Worm (Caenorhabditis elegans) whole organism, L1 larva: ENCODE measurements around the gene Y37D8A.4.

Experiments used
- F16B12.6 ChIP-seq: fragments of 150-350 bp; optimal IDR thresholded peaks from 2 replicates; lab custom pipeline; 2014; ENCODE audit warnings: missing biosample characterization, missing genetic modification characterization
- aly-2 ChIP-seq: fragments of 150-350 bp; optimal IDR thresholded peaks from 2 replicates; lab custom pipeline; 2014; ENCODE audit warnings: missing biosample characterization, missing genetic modification characterization
- blmp-1 ChIP-seq: fragments of 150-350 bp; optimal IDR thresholded peaks from 2 replicates; lab custom pipeline; 2014; ENCODE audit warnings: missing biosample characterization, missing genetic modification characterization
- ceh-63 ChIP-seq: fragments of 200-800 bp; sonication (Bioruptor generic); optimal IDR thresholded peaks from 2 replicates; lab custom pipeline; 2018; ENCODE audit warnings: mild to moderate bottlenecking, missing genetic modification characterization, missing compliant biosample characterization
- ceh-82 ChIP-seq, 3 experiments: fragments of 150-350 bp in 1 of 3; sonication (generic microtip) in 2 of 3; optimal IDR thresholded peaks; 2 replicates each; lab custom pipeline; 2014 to 2017; ENCODE audit warnings: missing biosample characterization in 3 of 3, missing genetic modification characterization in 3 of 3
- ceh-90 ChIP-seq: sonication (generic microtip); optimal IDR thresholded peaks from 2 replicates; lab custom pipeline; 2016; ENCODE audit warnings: missing genetic modification characterization, missing compliant biosample characterization
- dpl-1 ChIP-seq, 3 experiments: fragments of 150-350 bp in 2 of 3; sonication (generic microtip) in 1 of 3; optimal IDR thresholded peaks; 2 replicates each; lab custom pipeline; 2014 to 2017; ENCODE audit warnings: missing biosample characterization in 3 of 3, missing genetic modification characterization in 3 of 3, missing genetic modification reagents in 3 of 3
- dsc-1 ChIP-seq: sonication (generic microtip); optimal IDR thresholded peaks from 2 replicates; lab custom pipeline; 2016; ENCODE audit warnings: mild to moderate bottlenecking, missing genetic modification characterization, missing compliant biosample characterization
- efl-1 ChIP-seq, 4 experiments: fragments of 150-350 bp; optimal IDR thresholded peaks in 3 of 4; peaks in 1 of 4; 1 replicate in 1 of 4; 2 replicates in 3 of 4; lab custom pipeline; 2014; ENCODE audit warnings: missing biosample characterization in 2 of 4, missing genetic modification characterization in 2 of 4, missing genetic modification reagents in 2 of 4
- efl-3 ChIP-seq: fragments of 200-800 bp; sonication (Bioruptor generic); optimal IDR thresholded peaks from 2 replicates; lab custom pipeline; 2018; ENCODE audit warnings: mild to moderate bottlenecking, missing genetic modification characterization, missing compliant biosample characterization
- egl-13 ChIP-seq: sonication (generic microtip); optimal IDR thresholded peaks from 2 replicates; lab custom pipeline; 2016; ENCODE audit warnings: missing genotype, missing genetic modification reagents, missing genetic modification characterization, missing compliant biosample characterization
- egl-27 ChIP-seq, 2 experiments: fragments of 150-350 bp in 1 of 2; sonication (generic microtip); optimal IDR thresholded peaks; 3 replicates each; lab custom pipeline; 2017 to 2018; ENCODE audit warnings: missing biosample characterization in 2 of 2, missing genetic modification characterization in 2 of 2, missing genetic modification reagents in 2 of 2
- fkh-10 ChIP-seq: sonication (generic microtip); optimal IDR thresholded peaks from 2 replicates; lab custom pipeline; 2017; ENCODE audit warnings: missing biosample characterization, missing genetic modification reagents, missing genetic modification characterization
- fos-1 ChIP-seq: fragments of 150-350 bp; optimal IDR thresholded peaks from 2 replicates; lab custom pipeline; 2014; ENCODE audit warnings: missing biosample characterization, missing genetic modification characterization
- hlh-4 ChIP-seq: sonication (generic microtip); optimal IDR thresholded peaks from 2 replicates; lab custom pipeline; 2016; ENCODE audit warnings: mild to moderate bottlenecking, missing genetic modification characterization, missing compliant biosample characterization
- hpl-2 ChIP-seq: fragments of 150-350 bp; optimal IDR thresholded peaks from 2 replicates; lab custom pipeline; 2014; ENCODE audit warnings: missing biosample characterization, missing genetic modification reagents, missing genetic modification characterization
- isw-1 ChIP-seq: fragments of 200-800 bp; sonication (Bioruptor generic); IDR thresholded peaks from 2 replicates; pipeline ENCODE4 v1.3.6; 2022; ENCODE audit warnings: missing genetic modification characterization, missing compliant biosample characterization
- lin-15B ChIP-seq: fragments of 150-350 bp; sonication (generic microtip); optimal IDR thresholded peaks from 3 replicates; lab custom pipeline; 2014; ENCODE audit warnings: missing biosample characterization, missing genetic modification characterization
- lin-35 ChIP-seq, 2 experiments: fragments of 150-350 bp; optimal IDR thresholded peaks; 2 replicates each; lab custom pipeline; 2014; ENCODE audit warnings: missing biosample characterization in 2 of 2, missing genetic modification characterization in 2 of 2, missing genetic modification reagents in 2 of 2
- lin-39 ChIP-seq: fragments of 150-350 bp; optimal IDR thresholded peaks from 2 replicates; lab custom pipeline; 2014; ENCODE audit warnings: missing biosample characterization, missing genetic modification reagents, missing genetic modification characterization
- lir-3 ChIP-seq: sonication (generic microtip); optimal IDR thresholded peaks from 2 replicates; lab custom pipeline; 2016; ENCODE audit warnings: mild to moderate bottlenecking, missing genetic modification characterization, moderate library complexity, missing compliant biosample characterization; ENCODE audit not compliant: poor library complexity
- lsy-2 ChIP-seq, 2 experiments: fragments of 150-350 bp; optimal IDR thresholded peaks; 2 replicates each; lab custom pipeline; 2014; ENCODE audit warnings: missing biosample characterization in 2 of 2, missing genetic modification characterization in 2 of 2
- nhr-12 ChIP-seq: sonication (generic microtip); optimal IDR thresholded peaks from 2 replicates; lab custom pipeline; 2017; ENCODE audit warnings: missing biosample characterization, missing genetic modification characterization
- nhr-47 ChIP-seq: sonication (generic microtip); optimal IDR thresholded peaks from 2 replicates; lab custom pipeline; 2016; ENCODE audit warnings: mild to moderate bottlenecking, missing genetic modification characterization, moderate library complexity, missing compliant biosample characterization
- nhr-71 ChIP-seq: sonication (generic microtip); optimal IDR thresholded peaks from 2 replicates; lab custom pipeline; 2016; ENCODE audit warnings: mild to moderate bottlenecking, missing genetic modification characterization, moderate library complexity, missing compliant biosample characterization
- nhr-77 ChIP-seq: fragments of 150-350 bp; optimal IDR thresholded peaks from 2 replicates; lab custom pipeline; 2014; ENCODE audit warnings: missing biosample characterization, missing genetic modification characterization
- nhr-90 ChIP-seq: sonication (generic microtip); optimal IDR thresholded peaks from 2 replicates; lab custom pipeline; 2016; ENCODE audit warnings: mild to moderate bottlenecking, missing genetic modification characterization, missing compliant biosample characterization; ENCODE audit not compliant: poor library complexity
- pag-3 ChIP-seq: sonication (generic microtip); optimal IDR thresholded peaks from 2 replicates; lab custom pipeline; 2017; ENCODE audit warnings: missing genetic modification characterization, mild to moderate bottlenecking, missing compliant biosample characterization, antibody characterized with exemption, borderline replicate concordance; ENCODE audit not compliant: insufficient read depth
- pax-3 ChIP-seq: fragments of 200-800 bp; sonication (Bioruptor generic); optimal IDR thresholded peaks from 2 replicates; lab custom pipeline; 2018; ENCODE audit warnings: mild to moderate bottlenecking, missing genetic modification characterization, moderate library complexity, missing compliant biosample characterization
- rnt-1 ChIP-seq: sonication (generic microtip); optimal IDR thresholded peaks from 2 replicates; lab custom pipeline; 2016; ENCODE audit warnings: mild to moderate bottlenecking, missing genetic modification characterization, moderate library complexity, missing compliant biosample characterization
- skn-1 ChIP-seq: fragments of 150-350 bp; optimal IDR thresholded peaks from 2 replicates; lab custom pipeline; 2014; ENCODE audit warnings: missing biosample characterization, missing genetic modification characterization
- snpc-4 ChIP-seq: fragments of 150-350 bp; optimal IDR thresholded peaks from 2 replicates; lab custom pipeline; 2014; ENCODE audit warnings: missing biosample characterization, missing genetic modification characterization
- snu-23 ChIP-seq: sonication (generic microtip); optimal IDR thresholded peaks from 2 replicates; lab custom pipeline; 2016; ENCODE audit warnings: missing genetic modification characterization, missing compliant biosample characterization
- sptf-1 ChIP-seq: fragments of 150-350 bp; optimal IDR thresholded peaks from 2 replicates; lab custom pipeline; 2014; ENCODE audit warnings: missing biosample characterization, missing genetic modification characterization
- sup-37 ChIP-seq: fragments of 200-800 bp; sonication (Bioruptor generic); optimal IDR thresholded peaks from 2 replicates; lab custom pipeline; 2018; ENCODE audit warnings: mild to moderate bottlenecking, missing genetic modification characterization, missing compliant biosample characterization
- swsn-7 ChIP-seq: sonication (generic microtip); optimal IDR thresholded peaks from 2 replicates; lab custom pipeline; 2016; ENCODE audit warnings: missing genetic modification characterization, missing compliant biosample characterization
- tlp-1 ChIP-seq: fragments of 150-350 bp; optimal IDR thresholded peaks from 2 replicates; lab custom pipeline; 2014; ENCODE audit warnings: missing biosample characterization, missing genetic modification characterization
- xbp-1 ChIP-seq: sonication (generic microtip); optimal IDR thresholded peaks from 2 replicates; lab custom pipeline; 2016; ENCODE audit warnings: missing genetic modification characterization, missing compliant biosample characterization
- ztf-11 ChIP-seq, 2 experiments: sonication (generic microtip); optimal IDR thresholded peaks; 2 replicates each; lab custom pipeline; 2016 to 2017; ENCODE audit warnings: missing genetic modification characterization in 2 of 2, missing biosample characterization in 1 of 2, missing compliant biosample characterization in 1 of 2
- ztf-4 ChIP-seq: fragments of 150-350 bp; optimal IDR thresholded peaks from 2 replicates; lab custom pipeline; 2014; ENCODE audit warnings: missing biosample characterization, missing genetic modification characterization

The Y37D8A.4 gene

ce11 chrIII:12818050-12818738 is 20.6 kb downstream of the Y37D8A.4 start, which contains the start of gene arx-5 (continued):
- TF ChIP-seq skn-1 (tag; lab: Kevin White, UChicago) (no peak), ceh-63 (GFP tag; lab: Kevin White, UChicago) (no peak), lsy-2 (tag; optimal IDR thresholded peaks at IDR 0.05; lab: Kevin White, UChicago) (peak; percentile 40 to 63), ceh-90 (no peak), dsc-1 (tag; lab: Kevin White, UChicago) (peak; percentile 47), egl-13 (no peak), pax-3 (tag; lab: Kevin White, UChicago) (no peak), lin-35 (GFP tag; optimal IDR thresholded peaks at IDR 0.05; lab: Kevin White, UChicago) (peak in 1 of 2 experiments; percentile 37), nhr-71 (peak; percentile 50), xbp-1 (tag; lab: Kevin White, UChicago) (no peak), hlh-4 (tag; lab: Kevin White, UChicago) (no peak), F16B12.6 (peak; percentile 15), snpc-4 (tag; lab: Kevin White, UChicago) (no peak), swsn-7 (peak; percentile 18), nhr-47 (tag; lab: Kevin White, UChicago) (peak; percentile 46), lin-15B (tag; lab: Kevin White, UChicago) (peak; percentile 2)

- peak; percentile 20 for TF ChIP-seq blmp-1
- TF ChIP-seq efl-1 (optimal IDR thresholded peaks at IDR 0.05; lab: Kevin White, UChicago): no peak
- peak in 1 of 2 experiments; percentile 81 for TF ChIP-seq efl-1 (GFP tag; optimal IDR thresholded peaks at IDR 0.05 in 1 of 2; lab: Kevin White, UChicago)
- no peak for TF ChIP-seq fos-1 (tag; lab: Kevin White, UChicago)
- no peak for TF ChIP-seq aly-2
- TF ChIP-seq snpc-4 (tag; lab: Kevin White, UChicago): no peak
- no peak for TF ChIP-seq snu-23 (GFP tag; lab: Kevin White, UChicago)
Observed at ce11 chrIII:12813193-12813592, 25.6 kb downstream of the Y37D8A.4 start, which contains the start of gene BE10.4. TSS of gene BE10.4 (plus strand) at chrIII:12813493.

ce11 chrIII:12807726-12808125 is 31.0 kb downstream of the Y37D8A.4 start, which contains the start of gene BE10.3:
TSS of gene BE10.3 (plus strand) at chrIII:12808026.
- TF ChIP-seq fkh-10 (GFP tag; lab: Kevin White, UChicago) (no peak), lin-39 (tag; lab: Kevin White, UChicago) (no peak), skn-1 (tag; lab: Kevin White, UChicago) (no peak), lin-35 (GFP tag; optimal IDR thresholded peaks at IDR 0.05; lab: Kevin White, UChicago) (no peak), nhr-77 (no peak), blmp-1 (no peak), swsn-7 (no peak), ceh-82 (tag; optimal IDR thresholded peaks at IDR 0.05; lab: Kevin White, UChicago) (no peak), isw-1 (GFP tag; lab: Robert Waterston, UW) (no peak), dpl-1 (GFP tag; optimal IDR thresholded peaks at IDR 0.05; lab: Kevin White, UChicago) (no peak), efl-3 (GFP tag; lab: Kevin White, UChicago) (no peak), nhr-90 (tag; lab: Kevin White, UChicago) (no peak), hlh-4 (tag; lab: Kevin White, UChicago) (no peak), nhr-47 (tag; lab: Kevin White, UChicago) (no peak), tlp-1 (tag; lab: Kevin White, UChicago) (no peak), ztf-4 (tag; lab: Kevin White, UChicago) (no peak), sptf-1 (tag; lab: Kevin White, UChicago) (no peak)

- TF ChIP-seq dsc-1 (tag; lab: Kevin White, UChicago) (no peak), egl-27 (tag; optimal IDR thresholded peaks at IDR 0.05; lab: Kevin White, UChicago) (no peak), pag-3 (tag; lab: Kevin White, UChicago) (no peak), nhr-12 (no peak), rnt-1 (tag; lab: Kevin White, UChicago) (no peak), ceh-90 (no peak), ztf-11 (tag; optimal IDR thresholded peaks at IDR 0.05; lab: Kevin White, UChicago) (no peak), nhr-47 (tag; lab: Kevin White, UChicago) (no peak), lir-3 (tag; lab: Kevin White, UChicago) (no peak), egl-13 (no peak), efl-3 (GFP tag; lab: Kevin White, UChicago) (no peak), hpl-2 (GFP tag; lab: Kevin White, UChicago) (no peak), sup-37 (GFP tag; lab: Kevin White, UChicago) (no peak)
Observed at ce11 chrIII:12806712-12807111, 32.1 kb downstream of the Y37D8A.4 start, which contains the start of gene BE10.5. TSS of gene BE10.5 (minus strand) at chrIII:12806812.
